Fruit fly (Drosophila melanogaster) whole organism, embryonic: ENCODE results near the gene CG12206.
A peak's percentile ranks its signal among the peaks of the same experiment; 100 is the strongest.

Experiments
- BEAF-32 ChIP-seq: fragments of 200-800 bp; sonication (Bioruptor generic); optimal IDR thresholded peaks from 3 replicates; lab custom pipeline; 2017; ENCODE audit warnings: missing biosample characterization, missing genetic modification characterization, mild to moderate bottlenecking, moderate library complexity, missing genetic modification reagents
- Blimp-1 ChIP-seq: fragments of 200-800 bp; sonication (Bioruptor generic); optimal IDR thresholded peaks from 3 replicates; lab custom pipeline; 2018; ENCODE audit warnings: missing biosample characterization, missing genetic modification characterization, mild to moderate bottlenecking, moderate library complexity, missing genetic modification reagents
- Bteb2 ChIP-seq: fragments of 200-800 bp; sonication (Bioruptor generic); optimal IDR thresholded peaks from 2 replicates; lab custom pipeline; 2016; ENCODE audit warnings: missing biosample characterization, missing genetic modification characterization
- CG11247 ChIP-seq: fragments of 200-800 bp; sonication (Bioruptor generic); IDR thresholded peaks from 2 replicates; pipeline ENCODE4 v1.3.6; 2022; ENCODE audit warnings: missing biosample characterization, missing genetic modification characterization
- CG12219 ChIP-seq: fragments of 200-800 bp; sonication (Bioruptor generic); optimal IDR thresholded peaks from 3 replicates; lab custom pipeline; 2018; ENCODE audit warnings: missing biosample characterization, mild to moderate bottlenecking, missing genetic modification characterization
- CG12236 ChIP-seq: fragments of 200-800 bp; sonication (Bioruptor generic); optimal IDR thresholded peaks from 2 replicates; lab custom pipeline; 2016; ENCODE audit warnings: missing biosample characterization, missing genetic modification characterization
- CG14441 ChIP-seq: fragments of 200-800 bp; sonication (Bioruptor generic); IDR thresholded peaks from 2 replicates; pipeline ENCODE4 v1.3.6; 2022; ENCODE audit warnings: missing biosample characterization, missing genetic modification characterization
- CG3163 ChIP-seq: fragments of 200-800 bp; sonication (Bioruptor generic); optimal IDR thresholded peaks from 3 replicates; lab custom pipeline; 2016; ENCODE audit warnings: missing biosample characterization, missing genetic modification characterization
- CG33557 ChIP-seq: fragments of 200-800 bp; sonication (Bioruptor generic); optimal IDR thresholded peaks from 2 replicates; lab custom pipeline; 2019; ENCODE audit warnings: missing biosample characterization, mild to moderate bottlenecking, missing genetic modification characterization, moderate library complexity
- CG34376 ChIP-seq: fragments of 200-800 bp; sonication (Bioruptor generic); optimal IDR thresholded peaks from 2 replicates; lab custom pipeline; 2018; ENCODE audit warnings: missing biosample characterization, mild to moderate bottlenecking, missing genetic modification characterization
- CG4730 ChIP-seq: fragments of 200-800 bp; sonication (Bioruptor generic); IDR thresholded peaks from 2 replicates; pipeline ENCODE4 v1.3.6; 2022; ENCODE audit warnings: missing biosample characterization, missing genetic modification characterization
- CG6175 ChIP-seq: fragments of 200-800 bp; sonication (Bioruptor generic); IDR thresholded peaks from 3 replicates; pipeline ENCODE4 v1.3.6; 2022; ENCODE audit warnings: missing biosample characterization, missing genetic modification characterization
- CG6272 ChIP-seq: fragments of 200-800 bp; sonication (Bioruptor generic); IDR thresholded peaks from 2 replicates; pipeline ENCODE4 v1.3.6; 2022; ENCODE audit warnings: missing biosample characterization, missing genetic modification characterization
- CG6683 ChIP-seq: fragments of 200-800 bp; sonication (Bioruptor generic); optimal IDR thresholded peaks from 2 replicates; lab custom pipeline; 2017; ENCODE audit warnings: missing biosample characterization, mild to moderate bottlenecking, missing genetic modification characterization, missing genetic modification reagents
- CG7271 ChIP-seq: fragments of 200-800 bp; sonication (Bioruptor generic); optimal IDR thresholded peaks from 2 replicates; lab custom pipeline; 2018; ENCODE audit warnings: missing biosample characterization, mild to moderate bottlenecking, missing genetic modification characterization, moderate library complexity
- CrebB ChIP-seq: fragments of 200-800 bp; sonication (Bioruptor generic); optimal IDR thresholded peaks from 3 replicates; lab custom pipeline; 2018; ENCODE audit warnings: missing biosample characterization, mild to moderate bottlenecking, missing genetic modification characterization
- Ets97D ChIP-seq: fragments of 200-800 bp; sonication (Bioruptor generic); optimal IDR thresholded peaks from 3 replicates; lab custom pipeline; 2016; ENCODE audit warnings: missing biosample characterization, missing genetic modification characterization
- H15 ChIP-seq: fragments of 200-800 bp; sonication (Bioruptor generic); IDR thresholded peaks from 3 replicates; pipeline ENCODE4 v1.3.6; 2022; ENCODE audit warnings: missing biosample characterization, missing genetic modification characterization
- H2.0 ChIP-seq: fragments of 200-800 bp; sonication (Bioruptor generic); IDR thresholded peaks from 2 replicates; pipeline ENCODE4 v1.3.6; 2022; ENCODE audit warnings: missing biosample characterization, missing genetic modification characterization
- HHEX ChIP-seq: fragments of 200-800 bp; sonication (Bioruptor generic); optimal IDR thresholded peaks from 3 replicates; lab custom pipeline; 2017; ENCODE audit warnings: missing biosample characterization, mild to moderate bottlenecking, missing genetic modification characterization, missing genetic modification reagents
- HmgD ChIP-seq: fragments of 200-800 bp; sonication (Bioruptor generic); optimal IDR thresholded peaks from 3 replicates; lab custom pipeline; 2016; ENCODE audit warnings: missing biosample characterization, missing genetic modification characterization
- Hmx ChIP-seq: fragments of 200-800 bp; sonication (Bioruptor generic); optimal IDR thresholded peaks from 2 replicates; lab custom pipeline; 2016; ENCODE audit warnings: missing biosample characterization, missing genetic modification characterization
- Mes4 ChIP-seq: fragments of 200-800 bp; sonication (Bioruptor generic); optimal IDR thresholded peaks from 2 replicates; lab custom pipeline; 2016; ENCODE audit warnings: missing biosample characterization, missing genetic modification characterization
- Neu2 ChIP-seq: fragments of 200-800 bp; sonication (Bioruptor generic); optimal IDR thresholded peaks from 3 replicates; lab custom pipeline; 2016; ENCODE audit warnings: missing biosample characterization, missing genetic modification characterization, borderline replicate concordance
- Ptx1 ChIP-seq: fragments of 200-800 bp; sonication (Bioruptor generic); IDR thresholded peaks from 2 replicates; pipeline ENCODE4 v1.3.6; 2022; ENCODE audit warnings: missing biosample characterization, missing genetic modification characterization
- Spps ChIP-seq: fragments of 200-800 bp; sonication (Bioruptor generic); optimal IDR thresholded peaks from 2 replicates; lab custom pipeline; 2018; ENCODE audit warnings: missing biosample characterization, mild to moderate bottlenecking, missing genetic modification characterization
- Ssrp ChIP-seq: fragments of 200-800 bp; sonication (Bioruptor generic); optimal IDR thresholded peaks from 2 replicates; lab custom pipeline; 2018; ENCODE audit warnings: missing biosample characterization, mild to moderate bottlenecking, missing genetic modification characterization, moderate library complexity
- Stat92E ChIP-seq, 3 experiments: fragments of >200 bp in 2 of 3; fragments of 200-800 bp in 1 of 3; sonication (Bioruptor generic) in 1 of 3; optimal IDR thresholded peaks; 2 replicates each; lab custom pipeline; 2017 to 2019; ENCODE audit warnings: missing biosample characterization in 3 of 3, missing genetic modification characterization in 3 of 3, mild to moderate bottlenecking in 1 of 3, moderate library complexity in 1 of 3
- bigmax ChIP-seq: fragments of 200-800 bp; sonication (Bioruptor generic); optimal IDR thresholded peaks from 2 replicates; lab custom pipeline; 2018; ENCODE audit warnings: missing biosample characterization, mild to moderate bottlenecking, missing genetic modification characterization
- cas ChIP-seq: fragments of 200-800 bp; sonication (Bioruptor generic); IDR thresholded peaks from 2 replicates; pipeline ENCODE4 v1.3.6; 2022; ENCODE audit warnings: missing biosample characterization, missing genetic modification characterization
- cato ChIP-seq: fragments of 200-800 bp; sonication (Bioruptor generic); optimal IDR thresholded peaks from 2 replicates; lab custom pipeline; 2016; ENCODE audit warnings: missing biosample characterization, missing genetic modification characterization, borderline replicate concordance
- chm ChIP-seq: fragments of 200-800 bp; sonication (Bioruptor generic); IDR thresholded peaks from 2 replicates; pipeline ENCODE4 v1.3.6; 2022; ENCODE audit warnings: missing biosample characterization, missing genetic modification characterization
- croc ChIP-seq: fragments of 200-800 bp; sonication (Bioruptor generic); conservative IDR thresholded peaks from 3 replicates; pipeline ENCODE4 v1.3.6; 2022; ENCODE audit warnings: missing biosample characterization, missing genetic modification characterization
- dimm ChIP-seq: fragments of 200-800 bp; sonication (Bioruptor generic); IDR thresholded peaks from 2 replicates; pipeline ENCODE4 v1.3.6; 2022; ENCODE audit warnings: missing biosample characterization, missing genetic modification characterization
- ewg ChIP-seq: fragments of 200-800 bp; sonication (Bioruptor generic); optimal IDR thresholded peaks from 3 replicates; lab custom pipeline; 2017; ENCODE audit warnings: mild to moderate bottlenecking, missing biosample characterization, missing genetic modification reagents, missing genetic modification characterization
- fd64A ChIP-seq: fragments of 200-800 bp; sonication (Bioruptor generic); optimal IDR thresholded peaks from 3 replicates; lab custom pipeline; 2018; ENCODE audit warnings: missing biosample characterization, mild to moderate bottlenecking, missing genetic modification characterization
- fd96Cb ChIP-seq: fragments of 200-800 bp; sonication (Bioruptor generic); optimal IDR thresholded peaks from 2 replicates; lab custom pipeline; 2018; ENCODE audit warnings: missing biosample characterization, mild to moderate bottlenecking, missing genetic modification characterization, moderate library complexity
- grau ChIP-seq: fragments of 200-800 bp; optimal IDR thresholded peaks from 3 replicates; lab custom pipeline; 2019; ENCODE audit warnings: missing biosample characterization, mild to moderate bottlenecking, missing genetic modification characterization, moderate library complexity
- kah ChIP-seq: fragments of 200-800 bp; sonication (Bioruptor generic); optimal IDR thresholded peaks from 2 replicates; lab custom pipeline; 2018; ENCODE audit warnings: missing biosample characterization, mild to moderate bottlenecking, missing genetic modification characterization
- ken ChIP-seq: fragments of 200-800 bp; sonication (Bioruptor generic); IDR thresholded peaks from 3 replicates; pipeline ENCODE4 v1.3.6; 2022; ENCODE audit warnings: missing biosample characterization, missing genetic modification characterization
- mld ChIP-seq: fragments of 200-800 bp; sonication (Bioruptor generic); IDR thresholded peaks from 3 replicates; pipeline ENCODE4 v1.3.6; 2022; ENCODE audit warnings: missing biosample characterization, missing genetic modification characterization; ENCODE audit not compliant: partially characterized antibody
- org-1 ChIP-seq: fragments of 200-800 bp; sonication (Bioruptor generic); optimal IDR thresholded peaks from 2 replicates; lab custom pipeline; 2017; ENCODE audit warnings: missing biosample characterization, missing genetic modification characterization
- phol ChIP-seq: fragments of 200-800 bp; sonication (Bioruptor generic); optimal IDR thresholded peaks from 3 replicates; lab custom pipeline; 2018; ENCODE audit warnings: missing biosample characterization, mild to moderate bottlenecking, missing genetic modification characterization, moderate library complexity
- pzg ChIP-seq: fragments of 200-800 bp; sonication (Bioruptor generic); optimal IDR thresholded peaks from 3 replicates; lab custom pipeline; 2018; ENCODE audit warnings: missing biosample characterization, mild to moderate bottlenecking, missing genetic modification characterization, moderate library complexity
- schlank ChIP-seq: fragments of 200-800 bp; sonication (Bioruptor generic); optimal IDR thresholded peaks from 2 replicates; lab custom pipeline; 2018; ENCODE audit warnings: missing biosample characterization, mild to moderate bottlenecking, missing genetic modification characterization
- shn ChIP-seq: fragments of 200-800 bp; sonication (Bioruptor generic); optimal IDR thresholded peaks from 3 replicates; lab custom pipeline; 2016; ENCODE audit warnings: missing biosample characterization, missing genetic modification characterization
- toy ChIP-seq: fragments of 200-800 bp; sonication (Bioruptor generic); IDR thresholded peaks from 2 replicates; pipeline ENCODE4 v1.3.6; 2022; ENCODE audit warnings: missing biosample characterization, missing genetic modification characterization
- ttk ChIP-seq: fragments of 200-800 bp; sonication (Bioruptor generic); IDR thresholded peaks from 2 replicates; pipeline ENCODE4 v2.1.2; 2022; ENCODE audit warnings: missing biosample characterization, missing genetic modification characterization

Gene CG12206

dm6 chrX:3482119-3483014 lies 8.0 kb upstream of the CG12206 start, which contains the start of the genes CG10804 and CG10802 (continued):
- TF ChIP-seq HHEX, result peak; percentile 52
- peak; percentile 36 for TF ChIP-seq Spps (tag; lab: Kevin White, UChicago)
- no peak for TF ChIP-seq bigmax (GFP tag; lab: Kevin White, UChicago)
- TF ChIP-seq toy, result peak; percentile 38; the same call in 1 of the 2 replicates
- no peak for TF ChIP-seq CG6683
- no peak for TF ChIP-seq mld (GFP tag; lab: Robert Waterston, UW)
- peak; percentile 19 for TF ChIP-seq Hmx (GFP tag; lab: Kevin White, UChicago)
- peak; percentile 75 for TF ChIP-seq grau (tag; lab: Kevin White, UChicago)
- peak; percentile 70 for TF ChIP-seq Bteb2 (GFP tag; lab: Kevin White, UChicago)
- peak; percentile 69 for TF ChIP-seq Ets97D (GFP tag; lab: Kevin White, UChicago)
- TF ChIP-seq H2.0 (GFP tag; lab: Robert Waterston, UW), result peak; percentile 74
- TF ChIP-seq CG14441 (GFP tag; lab: Robert Waterston, UW), result peak; percentile 85
- peak; percentile 58 for TF ChIP-seq CG3163 (GFP tag; lab: Kevin White, UChicago)
- TF ChIP-seq org-1 (GFP tag; lab: Kevin White, UChicago), result no peak
- TF ChIP-seq schlank, result peak; percentile 42
- TF ChIP-seq ken, result peak; percentile 73; the same call in 2 of the 3 replicates
- peak; percentile 84 for TF ChIP-seq H15 (GFP tag; lab: Robert Waterston, UW)
- peak; percentile 61 for TF ChIP-seq CG12236
- peak; percentile 63 for TF ChIP-seq pzg (GFP tag; lab: Kevin White, UChicago)
- TF ChIP-seq Ssrp (tag; lab: Kevin White, UChicago), result peak; percentile 65
- TF ChIP-seq fd96Cb, result peak; percentile 60
- peak; percentile 64; the same call in 1 of the 2 replicates for TF ChIP-seq chm (GFP tag; lab: Robert Waterston, UW)
- TF ChIP-seq shn (GFP tag; lab: Kevin White, UChicago), result peak; percentile 92
- TF ChIP-seq kah, result no peak
- TF ChIP-seq cato (GFP tag; lab: Kevin White, UChicago), result peak; percentile 62
- TF ChIP-seq CG33557 (GFP tag; lab: Kevin White, UChicago), result peak; percentile 17
- TF ChIP-seq Blimp-1, result peak; percentile 56
- TF ChIP-seq CG12219, result no peak
- no peak for TF ChIP-seq CrebB (tag; lab: Kevin White, UChicago)
- no peak for TF ChIP-seq CG7271 (tag; lab: Kevin White, UChicago)
- TF ChIP-seq Ptx1 (GFP tag; lab: Robert Waterston, UW), result peak; percentile 93
- no peak for TF ChIP-seq dimm
- peak; percentile 92 for TF ChIP-seq CG6272
- TF ChIP-seq CG11247 (GFP tag; lab: Robert Waterston, UW), result peak; percentile 77
- TF ChIP-seq Mes4 (GFP tag; lab: Kevin White, UChicago), result peak; percentile 66
- no peak for TF ChIP-seq CG6175 (GFP tag; lab: Robert Waterston, UW)
- peak; percentile 78 for TF ChIP-seq phol (tag; lab: Kevin White, UChicago)
- TF ChIP-seq BEAF-32 (GFP tag; lab: Kevin White, UChicago), result peak; percentile 85
- TF ChIP-seq Neu2, result no peak
- no peak for TF ChIP-seq Stat92E (GFP tag; optimal IDR thresholded peaks at IDR 0.05; lab: Kevin White, UChicago)
- TF ChIP-seq croc (GFP tag; lab: Robert Waterston, UW), result peak; percentile 63
- peak; percentile 65 for TF ChIP-seq CG4730 (GFP tag; lab: Robert Waterston, UW)
- peak; percentile 90 for TF ChIP-seq ttk (GFP tag; lab: Robert Waterston, UW)
- TF ChIP-seq ewg (GFP tag; lab: Kevin White, UChicago), result peak; percentile 79
- TF ChIP-seq CG34376, result no peak
- no peak for TF ChIP-seq fd64A (GFP tag; lab: Kevin White, UChicago)
- TF ChIP-seq HmgD (GFP tag; lab: Kevin White, UChicago), result peak; percentile 82
- peak; percentile 62 for TF ChIP-seq cas (GFP tag; lab: Robert Waterston, UW)
